Worm (Caenorhabditis elegans) whole organism, L2 larva: ENCODE measurements around the gene mboa-4.
"Not testable (repeated sequence)": the region's sequence is repeated elsewhere in the genome, so short reads cannot be mapped to it uniquely, and the experiment has no call there.

ENCODE experiments used
- ZK546.5 ChIP-seq: sonication (generic microtip); optimal IDR thresholded peaks from 2 replicates; lab custom pipeline; 2017; ENCODE audit warnings: missing biosample characterization, missing genetic modification characterization
- ama-1 ChIP-seq: fragments of 150-350 bp; optimal IDR thresholded peaks from 2 replicates; lab custom pipeline; 2018; ENCODE audit warnings: inconsistent platforms
- ceh-16 ChIP-seq: fragments of 150-350 bp; optimal IDR thresholded peaks from 2 replicates; lab custom pipeline; 2014; ENCODE audit warnings: missing biosample characterization, missing genetic modification characterization
- elt-3 ChIP-seq: sonication (generic microtip); optimal IDR thresholded peaks from 2 replicates; lab custom pipeline; 2017; ENCODE audit warnings: missing biosample characterization, missing genetic modification characterization
- lin-13 ChIP-seq: fragments of 150-350 bp; optimal IDR thresholded peaks from 2 replicates; lab custom pipeline; 2014; ENCODE audit warnings: missing biosample characterization, missing genetic modification reagents, missing genetic modification characterization
- lin-39 ChIP-seq: fragments of 150-350 bp; optimal IDR thresholded peaks from 2 replicates; lab custom pipeline; 2014; ENCODE audit warnings: missing biosample characterization, missing genetic modification reagents, missing genetic modification characterization
- mdl-1 ChIP-seq, 2 experiments: fragments of 150-350 bp in 1 of 2; sonication (generic microtip) in 1 of 2; optimal IDR thresholded peaks; 2 replicates each; lab custom pipeline; 2017; ENCODE audit warnings: missing biosample characterization in 2 of 2, missing genetic modification characterization in 2 of 2
- unc-39 ChIP-seq: fragments of 150-350 bp; optimal IDR thresholded peaks from 2 replicates; lab custom pipeline; 2014; ENCODE audit warnings: missing biosample characterization, missing genetic modification characterization
- zag-1 ChIP-seq: fragments of 150-350 bp; optimal IDR thresholded peaks from 2 replicates; lab custom pipeline; 2014; ENCODE audit warnings: missing biosample characterization, missing genetic modification characterization

DNA sequence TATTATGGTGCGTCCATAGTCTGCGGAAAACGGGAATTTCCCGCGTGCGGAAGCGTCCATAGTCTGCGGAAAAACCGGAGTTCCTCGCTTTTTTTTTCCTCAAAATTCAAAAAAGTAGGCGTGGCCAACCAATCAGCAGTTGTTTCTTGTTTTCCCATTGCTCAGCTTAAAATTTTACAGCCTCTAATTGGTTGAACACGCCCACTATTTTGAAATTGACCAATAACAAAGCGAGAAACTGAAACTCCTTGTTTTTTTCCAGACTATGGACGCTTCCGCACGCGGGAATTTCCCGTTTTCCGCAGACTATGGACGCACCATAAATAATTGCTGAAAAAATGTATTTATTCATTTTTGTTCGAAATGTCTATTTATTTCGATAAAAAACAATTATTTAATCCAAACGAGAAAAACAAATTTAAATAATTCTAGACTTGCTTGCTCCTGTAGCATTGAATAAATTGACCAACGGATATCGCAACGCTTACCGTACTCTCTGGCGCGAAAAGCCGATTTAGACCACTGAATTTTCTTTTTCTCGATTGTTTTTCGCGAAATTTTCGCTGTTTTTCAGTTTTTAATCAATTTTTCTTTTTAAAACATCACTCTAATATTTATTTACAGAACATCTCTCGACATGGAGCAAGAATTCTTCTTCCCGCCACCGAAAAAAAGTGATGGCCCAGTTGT lies 5.2 kb downstream of the mboa-4 start, which contains the start of gene C08F8.3:
- TF ChIP-seq ceh-16 (tag; lab: Kevin White, UChicago); elt-3; lin-39 (tag; lab: Kevin White, UChicago); lin-13 (GFP tag; lab: Kevin White, UChicago); ama-1; mdl-1 (tag; optimal IDR thresholded peaks at IDR 0.05; lab: Kevin White, UChicago); unc-39; ZK546.5; zag-1 (tag; lab: Kevin White, UChicago): not testable (repeated sequence)
